Fruit fly (Drosophila melanogaster) whole organism, prepupa: ENCODE measurements around the gene Irk3.

ENCODE experiments used
- CG10631 ChIP-seq: fragments of 200-800 bp; sonication (Bioruptor generic); optimal IDR thresholded peaks from 2 replicates; lab custom pipeline; 2016; ENCODE audit warnings: missing biosample characterization, missing genetic modification characterization
- CG10669 ChIP-seq: fragments of 200-800 bp; sonication (Bioruptor generic); optimal IDR thresholded peaks from 3 replicates; lab custom pipeline; 2018; ENCODE audit warnings: missing biosample characterization, mild to moderate bottlenecking, missing genetic modification characterization, moderate library complexity
- CG11294 ChIP-seq: fragments of 200-800 bp; sonication (Bioruptor generic); IDR thresholded peaks from 2 replicates; pipeline ENCODE4 v1.3.6; 2022; ENCODE audit warnings: missing biosample characterization, missing genetic modification characterization
- CG11762 ChIP-seq: fragments of 200-800 bp; sonication (Bioruptor generic); optimal IDR thresholded peaks from 3 replicates; lab custom pipeline; 2016; ENCODE audit warnings: missing biosample characterization, missing genetic modification characterization; ENCODE audit not compliant: insufficient read depth
- CG11902 ChIP-seq: fragments of 200-800 bp; sonication (Bioruptor generic); optimal IDR thresholded peaks from 3 replicates; lab custom pipeline; 2016; ENCODE audit warnings: missing biosample characterization, missing genetic modification characterization
- CG15336 ChIP-seq: fragments of 200-800 bp; sonication (Bioruptor generic); IDR thresholded peaks from 2 replicates; pipeline ENCODE4 v1.3.6; 2022; ENCODE audit warnings: missing biosample characterization, missing genetic modification characterization
- CG16779 ChIP-seq: fragments of 200-800 bp; sonication (Bioruptor generic); optimal IDR thresholded peaks from 3 replicates; lab custom pipeline; 2017; ENCODE audit warnings: missing biosample characterization, mild to moderate bottlenecking, missing genetic modification characterization
- CG3032 ChIP-seq: fragments of 200-800 bp; optimal IDR thresholded peaks from 2 replicates; lab custom pipeline; 2019; ENCODE audit warnings: missing biosample characterization, mild to moderate bottlenecking, missing genetic modification characterization, moderate library complexity
- CG32006 ChIP-seq: fragments of 200-800 bp; sonication (Bioruptor generic); optimal IDR thresholded peaks from 3 replicates; lab custom pipeline; 2017; ENCODE audit warnings: missing biosample characterization, mild to moderate bottlenecking, missing genetic modification characterization
- CG34406 ChIP-seq: fragments of 200-800 bp; sonication (Bioruptor generic); optimal IDR thresholded peaks from 3 replicates; lab custom pipeline; 2016; ENCODE audit warnings: missing biosample characterization, missing genetic modification characterization
- CG3919 ChIP-seq: fragments of 200-800 bp; sonication (Bioruptor generic); optimal IDR thresholded peaks from 3 replicates; lab custom pipeline; 2016; ENCODE audit warnings: missing biosample characterization, missing genetic modification characterization
- CG4318 ChIP-seq: fragments of 200-800 bp; sonication (Bioruptor generic); optimal IDR thresholded peaks from 3 replicates; lab custom pipeline; 2017; ENCODE audit warnings: missing biosample characterization, mild to moderate bottlenecking, missing genetic modification characterization
- CG6163 ChIP-seq: fragments of 200-800 bp; sonication (Bioruptor generic); IDR thresholded peaks from 3 replicates; pipeline ENCODE4 v1.3.6; 2022; ENCODE audit warnings: missing biosample characterization, missing genetic modification characterization
- CG6276 ChIP-seq: fragments of 200-800 bp; sonication (Bioruptor generic); optimal IDR thresholded peaks from 2 replicates; lab custom pipeline; 2017; ENCODE audit warnings: missing biosample characterization, mild to moderate bottlenecking, missing genetic modification characterization
- CG6792 ChIP-seq: fragments of 200-800 bp; sonication (Bioruptor generic); optimal IDR thresholded peaks from 3 replicates; lab custom pipeline; 2016; ENCODE audit warnings: missing biosample characterization, missing genetic modification characterization
- CG6854 ChIP-seq: fragments of 200-800 bp; sonication (Bioruptor generic); optimal IDR thresholded peaks from 2 replicates; lab custom pipeline; 2017; ENCODE audit warnings: missing biosample characterization, mild to moderate bottlenecking, missing genetic modification characterization
- CG8319 ChIP-seq: fragments of 200-800 bp; sonication (Bioruptor generic); optimal IDR thresholded peaks from 3 replicates; lab custom pipeline; 2016; ENCODE audit warnings: missing biosample characterization, missing genetic modification characterization
- CG8632 ChIP-seq: fragments of 200-800 bp; sonication (Bioruptor generic); optimal IDR thresholded peaks from 3 replicates; lab custom pipeline; 2016; ENCODE audit warnings: missing biosample characterization, missing genetic modification characterization
- CG9139 ChIP-seq: fragments of 200-800 bp; sonication (Bioruptor generic); optimal IDR thresholded peaks from 3 replicates; lab custom pipeline; 2017; ENCODE audit warnings: missing biosample characterization, mild to moderate bottlenecking, missing genetic modification characterization
- Eip75B ChIP-seq: fragments of 200-800 bp; sonication (Bioruptor generic); optimal IDR thresholded peaks from 3 replicates; lab custom pipeline; 2016; ENCODE audit warnings: missing biosample characterization, missing genetic modification characterization
- Eip78C ChIP-seq: fragments of 200-800 bp; sonication (Bioruptor generic); peaks from one replicate; lab custom pipeline; 2016; ENCODE audit warnings: missing biosample characterization, missing genetic modification characterization
- Eip93F ChIP-seq: fragments of 200-800 bp; sonication (Bioruptor generic); optimal IDR thresholded peaks from 2 replicates; lab custom pipeline; 2016; ENCODE audit warnings: missing biosample characterization, mild to moderate bottlenecking, missing genetic modification characterization
- Ets21C ChIP-seq: fragments of 200-800 bp; sonication (Bioruptor generic); optimal IDR thresholded peaks from 3 replicates; lab custom pipeline; 2016; ENCODE audit warnings: missing biosample characterization, missing genetic modification characterization
- Gug ChIP-seq: fragments of 200-800 bp; sonication (Bioruptor generic); IDR thresholded peaks from 2 replicates; pipeline ENCODE4 v1.3.6; 2022; ENCODE audit warnings: missing biosample characterization, missing genetic modification characterization
- Hr38 ChIP-seq: sonication (Bioruptor generic); optimal IDR thresholded peaks from 2 replicates; lab custom pipeline; 2016; ENCODE audit warnings: missing biosample characterization, missing genetic modification characterization
- Hr39 ChIP-seq: fragments of 200-800 bp; sonication (Bioruptor generic); optimal IDR thresholded peaks from 2 replicates; lab custom pipeline; 2016; ENCODE audit warnings: missing biosample characterization, missing genetic modification characterization
- Hr4 ChIP-seq: fragments of 200-800 bp; sonication (Bioruptor generic); optimal IDR thresholded peaks from 3 replicates; lab custom pipeline; 2016; ENCODE audit warnings: missing biosample characterization, missing genetic modification characterization
- Lpt ChIP-seq: fragments of 200-800 bp; sonication (Bioruptor generic); optimal IDR thresholded peaks from 3 replicates; lab custom pipeline; 2016; ENCODE audit warnings: missing biosample characterization, missing genetic modification characterization
- Met ChIP-seq: fragments of 200-800 bp; sonication (Bioruptor generic); optimal IDR thresholded peaks from 3 replicates; lab custom pipeline; 2016; ENCODE audit warnings: missing biosample characterization, missing genetic modification characterization
- OdsH ChIP-seq: fragments of 200-800 bp; sonication (Bioruptor generic); optimal IDR thresholded peaks from 3 replicates; lab custom pipeline; 2016; ENCODE audit warnings: missing biosample characterization, missing genetic modification characterization
- Sox102F ChIP-seq: fragments of 200-800 bp; sonication (Bioruptor generic); optimal IDR thresholded peaks from 2 replicates; lab custom pipeline; 2016; ENCODE audit warnings: missing biosample characterization, mild to moderate bottlenecking, missing genetic modification characterization
- Sox14 ChIP-seq: fragments of 200-800 bp; sonication (Bioruptor generic); optimal IDR thresholded peaks from 3 replicates; lab custom pipeline; 2016; ENCODE audit warnings: missing biosample characterization, missing genetic modification characterization
- Sox15 ChIP-seq: fragments of 200-800 bp; sonication (Bioruptor generic); optimal IDR thresholded peaks from 3 replicates; lab custom pipeline; 2016; ENCODE audit warnings: missing biosample characterization, missing genetic modification characterization
- achi ChIP-seq: fragments of 200-800 bp; sonication (Bioruptor generic); optimal IDR thresholded peaks from 3 replicates; lab custom pipeline; 2016; ENCODE audit warnings: missing biosample characterization, missing genetic modification characterization
- cyc ChIP-seq: fragments of 200-800 bp; sonication (Bioruptor generic); optimal IDR thresholded peaks from 3 replicates; lab custom pipeline; 2016; ENCODE audit warnings: missing biosample characterization, missing genetic modification characterization
- dsx ChIP-seq: fragments of 200-800 bp; optimal IDR thresholded peaks from 3 replicates; lab custom pipeline; 2019; ENCODE audit warnings: missing biosample characterization, mild to moderate bottlenecking, missing genetic modification characterization, moderate library complexity; ENCODE audit not compliant: poor library complexity, severe bottlenecking
- fd59A ChIP-seq: fragments of 200-800 bp; sonication (Bioruptor generic); optimal IDR thresholded peaks from 2 replicates; lab custom pipeline; 2017; ENCODE audit warnings: missing biosample characterization, mild to moderate bottlenecking, missing genetic modification characterization, missing genetic modification reagents
- fd85E ChIP-seq: fragments of 200-800 bp; sonication (Bioruptor generic); optimal IDR thresholded peaks from 3 replicates; lab custom pipeline; 2016; ENCODE audit warnings: missing biosample characterization, missing genetic modification characterization
- fkh ChIP-seq: fragments of 200-800 bp; sonication (Bioruptor generic); optimal IDR thresholded peaks from 3 replicates; lab custom pipeline; 2017; ENCODE audit warnings: missing biosample characterization, mild to moderate bottlenecking, missing genetic modification characterization, moderate library complexity
- net ChIP-seq: fragments of 200-800 bp; sonication (Bioruptor generic); optimal IDR thresholded peaks from 3 replicates; lab custom pipeline; 2016; ENCODE audit warnings: missing biosample characterization, missing genetic modification characterization
- salr ChIP-seq, 2 experiments: fragments of 200-800 bp; sonication (Bioruptor generic); optimal IDR thresholded peaks; 3 replicates each; lab custom pipeline; 2016 to 2018; ENCODE audit warnings: missing biosample characterization in 2 of 2, missing genetic modification characterization in 2 of 2, mild to moderate bottlenecking in 1 of 2
- spab ChIP-seq: fragments of 200-800 bp; sonication (Bioruptor generic); optimal IDR thresholded peaks from 2 replicates; lab custom pipeline; 2017; ENCODE audit warnings: missing biosample characterization, mild to moderate bottlenecking, missing genetic modification characterization, missing genetic modification reagents
- ss ChIP-seq, 2 experiments: fragments of 200-800 bp; sonication (Bioruptor generic); optimal IDR thresholded peaks; 2 replicates in 1 of 2; 3 replicates in 1 of 2; lab custom pipeline; 2017 to 2018; ENCODE audit warnings: mild to moderate bottlenecking in 2 of 2, missing biosample characterization in 2 of 2, missing genetic modification characterization in 2 of 2, moderate library complexity in 1 of 2
- svp ChIP-seq: fragments of 200-800 bp; sonication (Bioruptor generic); peaks from one replicate; lab custom pipeline; 2016; ENCODE audit warnings: missing biosample characterization, missing genetic modification characterization
- topi ChIP-seq: fragments of 200-800 bp; sonication (Bioruptor generic); optimal IDR thresholded peaks from 3 replicates; lab custom pipeline; 2016; ENCODE audit warnings: missing biosample characterization, missing genetic modification characterization
- vri ChIP-seq: fragments of 200-800 bp; sonication (Bioruptor generic); optimal IDR thresholded peaks from 3 replicates; lab custom pipeline; 2016; ENCODE audit warnings: missing biosample characterization, mild to moderate bottlenecking, missing genetic modification characterization

Gene Irk3

dm6 chr2L:18694724-18695105 lies 18.8 kb downstream of the Irk3 start (continued):
- TF ChIP-seq CG6854 (no peak), CG34406 (GFP tag; lab: Kevin White, UChicago) (peak; percentile 35), CG8632 (GFP tag; lab: Kevin White, UChicago) (peak; percentile 55), CG3032 (tag; lab: Kevin White, UChicago) (peak; percentile 7), Hr4 (GFP tag; lab: Kevin White, UChicago) (peak; percentile 65), Lpt (peak; percentile 13), Met (GFP tag; lab: Kevin White, UChicago) (no peak), CG11294 (no peak), Hr38 (no peak), CG32006 (peak; percentile 66), ss (GFP tag; optimal IDR thresholded peaks at IDR 0.05; lab: Kevin White, UChicago) (no peak), CG10669 (GFP tag; lab: Kevin White, UChicago) (peak; percentile 27), vri (no peak), CG6276 (no peak), CG3919 (GFP tag; lab: Kevin White, UChicago) (peak; percentile 43), CG6792 (peak; percentile 56), fkh (no peak), Ets21C (GFP tag; lab: Kevin White, UChicago) (no peak), CG10631 (GFP tag; lab: Kevin White, UChicago) (peak; percentile 53)

- TF ChIP-seq CG10631 (GFP tag; lab: Kevin White, UChicago) (peak; percentile 37), net (peak; percentile 51), ss (GFP tag; optimal IDR thresholded peaks at IDR 0.05; lab: Kevin White, UChicago) (no peak), Eip75B (GFP tag; lab: Kevin White, UChicago) (peak; percentile 16), Sox15 (GFP tag; lab: Kevin White, UChicago) (peak; percentile 11), CG10669 (GFP tag; lab: Kevin White, UChicago) (no peak), svp (GFP tag; lab: Kevin White, UChicago) (peak; percentile 22), Eip93F (no peak), Hr39 (GFP tag; lab: Kevin White, UChicago) (peak; percentile 61), Hr38 (no peak), fd85E (GFP tag; lab: Kevin White, UChicago) (no peak), CG34406 (GFP tag; lab: Kevin White, UChicago) (peak; percentile 28), CG3032 (tag; lab: Kevin White, UChicago) (no peak), CG9139 (GFP tag; lab: Kevin White, UChicago) (no peak), fkh (peak; percentile 26), dsx (GFP tag; lab: Kevin White, UChicago) (no peak), Lpt (no peak), CG6792 (peak; percentile 56), Hr4 (GFP tag; lab: Kevin White, UChicago) (no peak), CG6854 (peak; percentile 31), Gug (GFP tag; lab: Robert Waterston, UW) (no peak), OdsH (no peak), CG16779 (tag; lab: Kevin White, UChicago) (no peak), cyc (GFP tag; lab: Kevin White, UChicago) (peak; percentile 10), topi (GFP tag; lab: Kevin White, UChicago) (peak; percentile 59), Eip78C (peak; percentile 67), CG11762 (GFP tag; lab: Kevin White, UChicago) (peak; percentile 27), achi (GFP tag; lab: Kevin White, UChicago) (peak; percentile 41), CG8632 (GFP tag; lab: Kevin White, UChicago) (peak; percentile 42), CG11902 (GFP tag; lab: Kevin White, UChicago) (no peak), CG3919 (GFP tag; lab: Kevin White, UChicago) (peak; percentile 58), CG15336 (GFP tag; lab: Robert Waterston, UW) (peak; percentile 56; the same call in 1 of the 2 replicates), CG4318 (GFP tag; lab: Kevin White, UChicago) (no peak), CG6163 (GFP tag; lab: Robert Waterston, UW) (peak; percentile 82), Sox102F (GFP tag; lab: Kevin White, UChicago) (peak; percentile 70), salr (GFP tag; optimal IDR thresholded peaks at IDR 0.05; lab: Kevin White, UChicago) (no peak), CG8319 (no peak), spab (GFP tag; lab: Kevin White, UChicago) (no peak), CG32006 (peak; percentile 56), Met (GFP tag; lab: Kevin White, UChicago) (peak; percentile 41), Ets21C (GFP tag; lab: Kevin White, UChicago) (peak; percentile 19), fd59A (no peak), Sox14 (peak; percentile 53), vri (peak; percentile 58)
Observed at dm6 chr2L:18693877-18694723, 19.4 kb downstream of the Irk3 start.
